Worm (Caenorhabditis elegans) whole organism, L2 larva: ENCODE data around the gene arp-11.

ENCODE experiments used
- ZK546.5 ChIP-seq: sonication (generic microtip); optimal IDR thresholded peaks from 2 replicates; lab custom pipeline; 2017; ENCODE audit warnings: missing biosample characterization, missing genetic modification characterization
- blmp-1 ChIP-seq: sonication (generic microtip); optimal IDR thresholded peaks from 2 replicates; lab custom pipeline; 2017; ENCODE audit warnings: missing genetic modification characterization, mild to moderate bottlenecking, missing compliant biosample characterization, antibody characterized with exemption, moderate library complexity; ENCODE audit not compliant: insufficient read depth
- nhr-10 ChIP-seq: sonication (generic microtip); optimal IDR thresholded peaks from 2 replicates; lab custom pipeline; 2017; ENCODE audit warnings: missing biosample characterization, missing genetic modification characterization
- nhr-12 ChIP-seq: fragments of 150-350 bp; optimal IDR thresholded peaks from 2 replicates; lab custom pipeline; 2014; ENCODE audit warnings: missing biosample characterization, missing genetic modification characterization
- nhr-23 ChIP-seq: fragments of 150-350 bp; optimal IDR thresholded peaks from 2 replicates; lab custom pipeline; 2014; ENCODE audit warnings: missing biosample characterization, missing genetic modification reagents, missing genetic modification characterization
- nhr-77 ChIP-seq: fragments of 150-350 bp; optimal IDR thresholded peaks from 2 replicates; lab custom pipeline; 2014; ENCODE audit warnings: missing biosample characterization, missing genetic modification characterization
- snpc-4 ChIP-seq: fragments of 150-350 bp; optimal IDR thresholded peaks from 2 replicates; lab custom pipeline; 2014; ENCODE audit warnings: missing biosample characterization, missing genetic modification characterization
- unc-55 ChIP-seq: fragments of 150-350 bp; sonication (generic microtip); optimal IDR thresholded peaks from 3 replicates; lab custom pipeline; 2014; ENCODE audit warnings: missing biosample characterization, missing genetic modification reagents, missing genetic modification characterization

DNA sequence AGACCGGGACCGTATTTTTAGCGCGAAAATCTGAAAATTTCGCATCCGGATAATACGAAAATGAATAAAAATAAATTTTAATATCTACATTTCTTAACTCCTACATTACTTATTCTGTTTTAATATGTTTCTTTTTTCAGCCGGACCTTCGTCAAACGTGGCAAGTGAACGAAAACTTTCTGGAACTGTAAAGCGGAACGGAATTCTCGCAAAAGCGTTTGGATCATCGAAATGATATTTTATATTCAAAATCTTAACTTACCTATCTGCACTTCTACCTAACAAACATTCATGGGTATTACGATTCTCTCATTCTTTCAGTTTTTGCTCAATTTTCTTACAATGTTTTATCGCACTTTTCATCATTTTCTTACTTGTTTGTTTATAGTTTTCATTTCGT, 4.6 kb upstream of the arp-11 start:
- TF ChIP-seq nhr-10 (tag; lab: Kevin White, UChicago) (no peak), nhr-12 (tag; lab: Kevin White, UChicago) (no peak), nhr-77 (tag; lab: Kevin White, UChicago) (no peak), snpc-4 (tag; lab: Kevin White, UChicago) (no peak), unc-55 (GFP tag; lab: Kevin White, UChicago) (no peak), ZK546.5 (tag; lab: Kevin White, UChicago) (no peak), nhr-23 (tag; lab: Kevin White, UChicago) (no peak), blmp-1 (tag; lab: Kevin White, UChicago) (no peak)
